Worm (Caenorhabditis elegans) whole organism, L3 larva: Measurements from ENCODE around the gene ZC190.4.

Experiments used
- R02D3.7 ChIP-seq: fragments of 150-350 bp; optimal IDR thresholded peaks from 2 replicates; lab custom pipeline; 2014; ENCODE audit warnings: missing biosample characterization, missing genetic modification characterization
- ama-1 ChIP-seq: fragments of 150-350 bp; optimal IDR thresholded peaks from 2 replicates; lab custom pipeline; 2018
- egl-27 ChIP-seq: sonication (generic microtip); optimal IDR thresholded peaks from 4 replicates; lab custom pipeline; 2017; ENCODE audit warnings: missing biosample characterization, missing genetic modification reagents, missing genetic modification characterization
- hmg-11 ChIP-seq: sonication (generic microtip); optimal IDR thresholded peaks from 2 replicates; lab custom pipeline; 2016; ENCODE audit warnings: missing genetic modification characterization, missing compliant biosample characterization
- jun-1 ChIP-seq: fragments of 150-350 bp; optimal IDR thresholded peaks from 2 replicates; lab custom pipeline; 2014; ENCODE audit warnings: missing biosample characterization, missing genetic modification reagents, missing genetic modification characterization
- lsy-12 ChIP-seq: sonication (generic microtip); optimal IDR thresholded peaks from 2 replicates; lab custom pipeline; 2016; ENCODE audit warnings: mild to moderate bottlenecking, missing genetic modification characterization, missing compliant biosample characterization
- nfya-1 ChIP-seq: sonication (generic microtip); optimal IDR thresholded peaks from 2 replicates; lab custom pipeline; 2017; ENCODE audit warnings: missing genetic modification characterization, mild to moderate bottlenecking, missing compliant biosample characterization, antibody characterized with exemption, moderate library complexity; ENCODE audit not compliant: insufficient read depth
- nhr-67 ChIP-seq: fragments of 150-350 bp; optimal IDR thresholded peaks from 2 replicates; lab custom pipeline; 2014; ENCODE audit warnings: missing biosample characterization, missing genetic modification characterization
- pqm-1 ChIP-seq: fragments of 150-350 bp; optimal IDR thresholded peaks from 2 replicates; lab custom pipeline; 2017; ENCODE audit warnings: missing biosample characterization, missing genetic modification characterization, inconsistent platforms
- snpc-4 ChIP-seq: fragments of 150-350 bp; optimal IDR thresholded peaks from 2 replicates; lab custom pipeline; 2014; ENCODE audit warnings: missing biosample characterization, missing genetic modification characterization
- unc-62 ChIP-seq: fragments of 150-350 bp; sonication (generic microtip); optimal IDR thresholded peaks from 4 replicates; lab custom pipeline; 2014; ENCODE audit warnings: missing biosample characterization, missing genetic modification reagents, missing genetic modification characterization
- zag-1 ChIP-seq: fragments of 150-350 bp; optimal IDR thresholded peaks from 2 replicates; lab custom pipeline; 2014; ENCODE audit warnings: missing biosample characterization, missing genetic modification characterization

ZC190.4 gene

ce11 chrV:8718399-8718798 is 52.5 kb downstream of the ZC190.4 start:
- TF ChIP-seq unc-62 (GFP tag; lab: Kevin White, UChicago) = no peak
- TF ChIP-seq zag-1 = no peak
- no peak for TF ChIP-seq snpc-4 (tag; lab: Kevin White, UChicago)
- no peak for TF ChIP-seq jun-1
- TF ChIP-seq ama-1 = no peak
- TF ChIP-seq hmg-11 (tag; lab: Kevin White, UChicago) = no peak
- no peak for TF ChIP-seq R02D3.7
- no peak for TF ChIP-seq pqm-1 (tag; lab: Kevin White, UChicago)
- TF ChIP-seq egl-27 = no peak
- TF ChIP-seq nfya-1 (tag; lab: Kevin White, UChicago) = no peak
- no peak for TF ChIP-seq nhr-67 (tag; lab: Kevin White, UChicago)
- TF ChIP-seq lsy-12 = no peak
